Fruit fly (Drosophila melanogaster) whole organism, embryonic: ENCODE results near the gene Nab2.

ENCODE experiments used
- CG1024 ChIP-seq: fragments of 200-800 bp; sonication (Bioruptor generic); IDR thresholded peaks from 2 replicates; pipeline ENCODE4 v1.3.6; 2022; ENCODE audit warnings: missing biosample characterization, missing genetic modification characterization
- CG12219 ChIP-seq: fragments of 200-800 bp; sonication (Bioruptor generic); optimal IDR thresholded peaks from 3 replicates; lab custom pipeline; 2018; ENCODE audit warnings: missing biosample characterization, mild to moderate bottlenecking, missing genetic modification characterization
- CG13775 ChIP-seq: fragments of 200-800 bp; sonication (Bioruptor generic); optimal IDR thresholded peaks from 3 replicates; lab custom pipeline; 2017; ENCODE audit warnings: missing biosample characterization, mild to moderate bottlenecking, missing genetic modification characterization
- CG15479 ChIP-seq: fragments of 200-800 bp; sonication (Bioruptor generic); optimal IDR thresholded peaks from 3 replicates; lab custom pipeline; 2019; ENCODE audit warnings: missing biosample characterization, mild to moderate bottlenecking, missing genetic modification characterization, moderate library complexity
- CG16779 ChIP-seq: fragments of 200-800 bp; sonication (Bioruptor generic); IDR thresholded peaks from 2 replicates; pipeline ENCODE4 v1.3.6; 2022; ENCODE audit warnings: missing biosample characterization, missing genetic modification characterization
- CG1792 ChIP-seq: fragments of 200-800 bp; sonication (Bioruptor generic); optimal IDR thresholded peaks from 2 replicates; lab custom pipeline; 2016; ENCODE audit warnings: missing biosample characterization, missing genetic modification characterization
- CG18476 ChIP-seq: fragments of 200-800 bp; sonication (Bioruptor generic); optimal IDR thresholded peaks from 2 replicates; lab custom pipeline; 2016; ENCODE audit warnings: missing biosample characterization, mild to moderate bottlenecking, missing genetic modification characterization
- CG2199 ChIP-seq: fragments of 200-800 bp; sonication (Bioruptor generic); IDR thresholded peaks from 3 replicates; pipeline ENCODE4 v1.3.6; 2022; ENCODE audit warnings: missing biosample characterization, missing genetic modification characterization
- CG2202 ChIP-seq: fragments of 200-800 bp; sonication (Bioruptor generic); optimal IDR thresholded peaks from 2 replicates; lab custom pipeline; 2018; ENCODE audit warnings: missing biosample characterization, mild to moderate bottlenecking, missing genetic modification characterization
- CG3838 ChIP-seq: fragments of 200-800 bp; sonication (Bioruptor generic); optimal IDR thresholded peaks from 3 replicates; lab custom pipeline; 2016; ENCODE audit warnings: missing biosample characterization, missing genetic modification characterization
- CG4282 ChIP-seq: fragments of 200-800 bp; sonication (Bioruptor generic); optimal IDR thresholded peaks from 2 replicates; lab custom pipeline; 2016; ENCODE audit warnings: missing biosample characterization, missing genetic modification characterization
- CG4328 ChIP-seq: fragments of 200-800 bp; sonication (Bioruptor generic); optimal IDR thresholded peaks from 3 replicates; lab custom pipeline; 2017; ENCODE audit warnings: missing biosample characterization, missing genetic modification reagents, missing genetic modification characterization
- CG4360 ChIP-seq: fragments of 200-800 bp; sonication (Bioruptor generic); IDR thresholded peaks from 2 replicates; pipeline ENCODE4 v1.3.6; 2022; ENCODE audit warnings: missing biosample characterization, missing genetic modification characterization
- CG5180 ChIP-seq: fragments of 200-800 bp; sonication (Bioruptor generic); optimal IDR thresholded peaks from 3 replicates; lab custom pipeline; 2017; ENCODE audit warnings: missing biosample characterization, missing genetic modification characterization, mild to moderate bottlenecking, moderate library complexity, missing genetic modification reagents
- CG6254 ChIP-seq: fragments of 200-800 bp; sonication (Bioruptor generic); optimal IDR thresholded peaks from 3 replicates; lab custom pipeline; 2017; ENCODE audit warnings: mild to moderate bottlenecking, missing biosample characterization, missing genetic modification reagents, missing genetic modification characterization
- CG6272 ChIP-seq: fragments of 200-800 bp; sonication (Bioruptor generic); IDR thresholded peaks from 2 replicates; pipeline ENCODE4 v1.3.6; 2022; ENCODE audit warnings: missing biosample characterization, missing genetic modification characterization
- CG7271 ChIP-seq: fragments of 200-800 bp; sonication (Bioruptor generic); optimal IDR thresholded peaks from 2 replicates; lab custom pipeline; 2018; ENCODE audit warnings: missing biosample characterization, mild to moderate bottlenecking, missing genetic modification characterization, moderate library complexity
- CG7745 ChIP-seq: fragments of 200-800 bp; sonication (Bioruptor generic); optimal IDR thresholded peaks from 2 replicates; lab custom pipeline; 2018; ENCODE audit warnings: missing biosample characterization, mild to moderate bottlenecking, missing genetic modification characterization, moderate library complexity
- CG9932 ChIP-seq: fragments of 200-800 bp; sonication (Bioruptor generic); IDR thresholded peaks from 2 replicates; pipeline ENCODE4 v1.3.6; 2022; ENCODE audit warnings: missing biosample characterization, missing genetic modification characterization
- CrebB ChIP-seq: fragments of 200-800 bp; sonication (Bioruptor generic); optimal IDR thresholded peaks from 3 replicates; lab custom pipeline; 2018; ENCODE audit warnings: missing biosample characterization, mild to moderate bottlenecking, missing genetic modification characterization
- Dad ChIP-seq: fragments of 200-800 bp; sonication (Bioruptor generic); optimal IDR thresholded peaks from 3 replicates; lab custom pipeline; 2016; ENCODE audit warnings: missing biosample characterization, missing genetic modification characterization
- Dfd ChIP-seq, 2 experiments: fragments of >200 bp; optimal IDR thresholded peaks; 2 replicates each; lab custom pipeline; 2017; ENCODE audit warnings: missing biosample characterization in 2 of 2, missing genetic modification characterization in 2 of 2
- Drgx ChIP-seq: fragments of 200-800 bp; sonication (Bioruptor generic); IDR thresholded peaks from 2 replicates; pipeline ENCODE4 v1.3.6; 2022; ENCODE audit warnings: missing biosample characterization, missing genetic modification characterization
- Hr78 ChIP-seq, 2 experiments: fragments of 200-800 bp in 1 of 2; fragments of >200 bp in 1 of 2; sonication (Bioruptor generic) in 1 of 2; optimal IDR thresholded peaks; 2 replicates each; lab custom pipeline; 2017 to 2019; ENCODE audit warnings: missing biosample characterization in 2 of 2, missing genetic modification characterization in 2 of 2, mild to moderate bottlenecking in 1 of 2, moderate library complexity in 1 of 2
- Max ChIP-seq: fragments of 200-800 bp; sonication (Bioruptor generic); optimal IDR thresholded peaks from 2 replicates; lab custom pipeline; 2016; ENCODE audit warnings: missing biosample characterization, mild to moderate bottlenecking, missing genetic modification characterization
- Med ChIP-seq: fragments of 200-800 bp; sonication (Bioruptor generic); peaks from one replicate; lab custom pipeline; 2016; ENCODE audit warnings: missing biosample characterization, missing genetic modification characterization, mild to moderate bottlenecking, inconsistent platforms, moderate library complexity
- Ptx1 ChIP-seq: fragments of 200-800 bp; sonication (Bioruptor generic); IDR thresholded peaks from 2 replicates; pipeline ENCODE4 v1.3.6; 2022; ENCODE audit warnings: missing biosample characterization, missing genetic modification characterization
- Sry-β ChIP-seq: fragments of 200-800 bp; sonication (Bioruptor generic); optimal IDR thresholded peaks from 2 replicates; lab custom pipeline; 2018; ENCODE audit warnings: missing biosample characterization, mild to moderate bottlenecking, missing genetic modification characterization, moderate library complexity
- Ssrp ChIP-seq: fragments of 200-800 bp; sonication (Bioruptor generic); optimal IDR thresholded peaks from 2 replicates; lab custom pipeline; 2018; ENCODE audit warnings: missing biosample characterization, mild to moderate bottlenecking, missing genetic modification characterization, moderate library complexity
- Stat92E ChIP-seq, 3 experiments: fragments of >200 bp in 2 of 3; fragments of 200-800 bp in 1 of 3; sonication (Bioruptor generic) in 1 of 3; optimal IDR thresholded peaks; 2 replicates each; lab custom pipeline; 2017 to 2019; ENCODE audit warnings: missing biosample characterization in 3 of 3, missing genetic modification characterization in 3 of 3, mild to moderate bottlenecking in 1 of 3, moderate library complexity in 1 of 3
- YL-1 ChIP-seq: fragments of 200-800 bp; sonication (Bioruptor generic); optimal IDR thresholded peaks from 3 replicates; lab custom pipeline; 2017; ENCODE audit warnings: missing biosample characterization, mild to moderate bottlenecking, missing genetic modification characterization
- bab2 ChIP-seq: fragments of 200-800 bp; sonication (Bioruptor generic); optimal IDR thresholded peaks from 2 replicates; lab custom pipeline; 2016; ENCODE audit warnings: missing biosample characterization, missing genetic modification characterization
- bcd ChIP-seq: fragments of 200-800 bp; sonication (Bioruptor generic); optimal IDR thresholded peaks from 2 replicates; lab custom pipeline; 2017; ENCODE audit warnings: missing biosample characterization, mild to moderate bottlenecking, missing genetic modification characterization
- cad ChIP-seq: fragments of >200 bp; optimal IDR thresholded peaks from 2 replicates; lab custom pipeline; 2017; ENCODE audit warnings: missing biosample characterization, missing genetic modification characterization
- caup ChIP-seq: fragments of 200-800 bp; sonication (Bioruptor generic); optimal IDR thresholded peaks from 3 replicates; lab custom pipeline; 2017; ENCODE audit warnings: missing biosample characterization, mild to moderate bottlenecking, missing genetic modification characterization, moderate library complexity; ENCODE audit not compliant: severe bottlenecking
- chif ChIP-seq, 2 experiments: fragments of 200-800 bp; sonication (Bioruptor generic); optimal IDR thresholded peaks; 3 replicates each; lab custom pipeline; 2016; ENCODE audit warnings: missing biosample characterization in 2 of 2, missing genetic modification characterization in 2 of 2
- chm ChIP-seq: fragments of 200-800 bp; sonication (Bioruptor generic); IDR thresholded peaks from 2 replicates; pipeline ENCODE4 v1.3.6; 2022; ENCODE audit warnings: missing biosample characterization, missing genetic modification characterization
- dan ChIP-seq: fragments of 200-800 bp; sonication (Bioruptor generic); IDR thresholded peaks from 2 replicates; pipeline ENCODE4 v1.3.6; 2022; ENCODE audit warnings: missing biosample characterization, missing genetic modification characterization
- dati ChIP-seq: fragments of 200-800 bp; sonication (Bioruptor generic); IDR thresholded peaks from 2 replicates; pipeline ENCODE4 v1.3.6; 2022; ENCODE audit warnings: missing biosample characterization, missing genetic modification characterization
- dm ChIP-seq: fragments of 200-800 bp; sonication (Bioruptor generic); optimal IDR thresholded peaks from 3 replicates; lab custom pipeline; 2016; ENCODE audit warnings: missing biosample characterization, missing genetic modification characterization
- ewg ChIP-seq: fragments of 200-800 bp; sonication (Bioruptor generic); optimal IDR thresholded peaks from 3 replicates; lab custom pipeline; 2017; ENCODE audit warnings: mild to moderate bottlenecking, missing biosample characterization, missing genetic modification reagents, missing genetic modification characterization
- kni ChIP-seq: fragments of 200-800 bp; sonication (Bioruptor generic); optimal IDR thresholded peaks from 3 replicates; lab custom pipeline; 2017; ENCODE audit warnings: mild to moderate bottlenecking, missing biosample characterization, missing genetic modification reagents, missing genetic modification characterization
- luna ChIP-seq: fragments of 200-800 bp; sonication (Bioruptor generic); optimal IDR thresholded peaks from 2 replicates; lab custom pipeline; 2016; ENCODE audit warnings: missing biosample characterization, missing genetic modification characterization
- p53 ChIP-seq: fragments of 200-800 bp; sonication (Bioruptor generic); optimal IDR thresholded peaks from 2 replicates; lab custom pipeline; 2016; ENCODE audit warnings: missing biosample characterization, missing genetic modification characterization
- sens ChIP-seq: fragments of 200-800 bp; sonication (Bioruptor generic); peaks from one replicate; lab custom pipeline; 2016; ENCODE audit warnings: missing biosample characterization, missing genetic modification characterization
- tll ChIP-seq, 2 experiments: fragments of 200-800 bp in 1 of 2; fragments of >200 bp in 1 of 2; sonication (Bioruptor generic) in 1 of 2; optimal IDR thresholded peaks; 2 replicates each; lab custom pipeline; 2017 to 2019; ENCODE audit warnings: missing biosample characterization in 2 of 2, missing genetic modification characterization in 2 of 2, mild to moderate bottlenecking in 1 of 2, moderate library complexity in 1 of 2
- twi ChIP-seq: fragments of 200-800 bp; optimal IDR thresholded peaks from 2 replicates; lab custom pipeline; 2019; ENCODE audit warnings: missing biosample characterization, mild to moderate bottlenecking, missing genetic modification characterization, moderate library complexity
- vfl ChIP-seq: fragments of 200-800 bp; sonication (Bioruptor generic); optimal IDR thresholded peaks from 2 replicates; lab custom pipeline; 2016; ENCODE audit warnings: missing biosample characterization, missing genetic modification characterization
- zen ChIP-seq: fragments of 200-800 bp; sonication (Bioruptor generic); optimal IDR thresholded peaks from 3 replicates; lab custom pipeline; 2018; ENCODE audit warnings: missing biosample characterization, mild to moderate bottlenecking, missing genetic modification characterization, moderate library complexity

Nab2 gene

dm6 chr3R:24297444-24298146, 20.6 kb downstream of the Nab2 start:
- no peak for TF ChIP-seq CrebB (tag; lab: Kevin White, UChicago)
- TF ChIP-seq CG12219 (GFP tag; lab: Kevin White, UChicago) = no peak
- TF ChIP-seq CG15479 (GFP tag; lab: Kevin White, UChicago) = peak; percentile 87
- TF ChIP-seq CG7745 (tag; lab: Kevin White, UChicago) = peak; percentile 1
- TF ChIP-seq dm = no peak
- TF ChIP-seq twi (tag; lab: Kevin White, UChicago) = peak; percentile 48
- TF ChIP-seq CG9932 = no peak
- no peak for TF ChIP-seq Dfd (GFP tag; optimal IDR thresholded peaks at IDR 0.05; lab: Kevin White, UChicago)
- no peak for TF ChIP-seq CG1792
- TF ChIP-seq dati = no peak
- TF ChIP-seq CG4360 = no peak
- TF ChIP-seq cad = peak; percentile 97
- TF ChIP-seq CG2199 (GFP tag; lab: Robert Waterston, UW) = 0 out of 3 replicates have a peak, but pooled peaks have one; percentile 24
- TF ChIP-seq CG3838 (GFP tag; lab: Kevin White, UChicago) = no peak
- no peak for TF ChIP-seq CG4282 (GFP tag; lab: Kevin White, UChicago)
- no peak for TF ChIP-seq CG4328 (GFP tag; lab: Kevin White, UChicago)
- no peak for TF ChIP-seq p53 (GFP tag; lab: Kevin White, UChicago)
- no peak for TF ChIP-seq Ptx1 (GFP tag; lab: Robert Waterston, UW)
- TF ChIP-seq CG16779 (GFP tag; lab: Robert Waterston, UW) = no peak
- TF ChIP-seq caup (GFP tag; lab: Kevin White, UChicago) = no peak
- TF ChIP-seq bcd (GFP tag; lab: Kevin White, UChicago) = no peak
- no peak for TF ChIP-seq Dad (GFP tag; lab: Kevin White, UChicago)
- TF ChIP-seq chm = no peak
- TF ChIP-seq CG13775 (GFP tag; lab: Kevin White, UChicago) = no peak
- TF ChIP-seq Drgx (GFP tag; lab: Robert Waterston, UW) = no peak
- no peak for TF ChIP-seq ewg
- no peak for TF ChIP-seq luna
- TF ChIP-seq CG7271 (tag; lab: Kevin White, UChicago) = peak; percentile 18
- TF ChIP-seq tll (GFP tag; optimal IDR thresholded peaks at IDR 0.05; lab: Kevin White, UChicago) = peak in 1 of 2 experiments; percentile 95
- no peak for TF ChIP-seq CG6254 (GFP tag; lab: Kevin White, UChicago)
- no peak for TF ChIP-seq Ssrp (tag; lab: Kevin White, UChicago)
- no peak for TF ChIP-seq Max (GFP tag; lab: Kevin White, UChicago)
- peak; percentile 93 for TF ChIP-seq kni (GFP tag; lab: Kevin White, UChicago)
- no peak for TF ChIP-seq CG1024
- no peak for TF ChIP-seq vfl
- TF ChIP-seq Hr78 (GFP tag; optimal IDR thresholded peaks at IDR 0.05; lab: Kevin White, UChicago) = peak in 1 of 2 experiments; percentile 77
- no peak for TF ChIP-seq sens (GFP tag; lab: Kevin White, UChicago)
- TF ChIP-seq CG18476 (GFP tag; lab: Kevin White, UChicago) = no peak
- no peak for TF ChIP-seq Med
- no peak for TF ChIP-seq CG5180 (GFP tag; lab: Kevin White, UChicago)
- TF ChIP-seq zen = peak; percentile 78
- no peak for TF ChIP-seq YL-1 (GFP tag; lab: Kevin White, UChicago)
- no peak for TF ChIP-seq CG6272 (GFP tag; lab: Robert Waterston, UW)
- no peak for TF ChIP-seq Sry-β (GFP tag; lab: Kevin White, UChicago)
- TF ChIP-seq chif (GFP tag; optimal IDR thresholded peaks at IDR 0.05; lab: Kevin White, UChicago) = no peak
- peak in 1 of 3 experiments; percentile 90 for TF ChIP-seq Stat92E (GFP tag; optimal IDR thresholded peaks at IDR 0.05; lab: Kevin White, UChicago)
- no peak for TF ChIP-seq dan (GFP tag; lab: Robert Waterston, UW)
- TF ChIP-seq CG2202 (tag; lab: Kevin White, UChicago) = no peak
- no peak for TF ChIP-seq bab2 (GFP tag; lab: Kevin White, UChicago)
